Fruit fly (Drosophila melanogaster) whole organism, embryonic: ENCODE results near the gene CG32708.

Experiments used
- Atf6 ChIP-seq: fragments of 200-800 bp; sonication (Bioruptor generic); IDR thresholded peaks from 2 replicates; pipeline ENCODE4 v1.3.6; 2022; ENCODE audit warnings: missing biosample characterization, missing genetic modification characterization
- Bgb ChIP-seq: fragments of 200-800 bp; sonication (Bioruptor generic); IDR thresholded peaks from 2 replicates; pipeline ENCODE4 v1.3.6; 2022; ENCODE audit warnings: missing biosample characterization, missing genetic modification characterization; ENCODE audit not compliant: partially characterized antibody
- CG10366 ChIP-seq: fragments of 200-800 bp; sonication (Bioruptor generic); IDR thresholded peaks from 2 replicates; pipeline ENCODE4 v1.3.6; 2022; ENCODE audit warnings: missing biosample characterization, missing genetic modification characterization
- CG11504 ChIP-seq: fragments of 200-800 bp; sonication (Bioruptor generic); optimal IDR thresholded peaks from 3 replicates; lab custom pipeline; 2019; ENCODE audit warnings: missing biosample characterization, mild to moderate bottlenecking, missing genetic modification characterization, moderate library complexity
- CG12769 ChIP-seq: fragments of 200-800 bp; sonication (Bioruptor generic); optimal IDR thresholded peaks from 2 replicates; lab custom pipeline; 2019; ENCODE audit warnings: missing biosample characterization, mild to moderate bottlenecking, missing genetic modification characterization, moderate library complexity
- CG13123 ChIP-seq: fragments of 200-800 bp; sonication (Bioruptor generic); optimal IDR thresholded peaks from 2 replicates; lab custom pipeline; 2016; ENCODE audit warnings: missing biosample characterization, missing genetic modification characterization
- CG15269 ChIP-seq: fragments of 200-800 bp; sonication (Bioruptor generic); optimal IDR thresholded peaks from 2 replicates; lab custom pipeline; 2018; ENCODE audit warnings: missing biosample characterization, mild to moderate bottlenecking, missing genetic modification characterization, moderate library complexity
- CG16815 ChIP-seq: fragments of 200-800 bp; sonication (Bioruptor generic); optimal IDR thresholded peaks from 3 replicates; lab custom pipeline; 2017; ENCODE audit warnings: missing biosample characterization, mild to moderate bottlenecking, missing genetic modification characterization
- CG17361 ChIP-seq: fragments of 200-800 bp; sonication (Bioruptor generic); IDR thresholded peaks from 3 replicates; pipeline ENCODE4 v1.3.6; 2022; ENCODE audit warnings: missing biosample characterization, missing genetic modification characterization
- CG18764 ChIP-seq: fragments of 200-800 bp; sonication (Bioruptor generic); optimal IDR thresholded peaks from 3 replicates; lab custom pipeline; 2016; ENCODE audit warnings: missing biosample characterization, missing genetic modification characterization
- CG2120 ChIP-seq: fragments of 200-800 bp; sonication (Bioruptor generic); optimal IDR thresholded peaks from 3 replicates; lab custom pipeline; 2016; ENCODE audit warnings: missing biosample characterization, missing genetic modification characterization
- CG2202 ChIP-seq: fragments of 200-800 bp; sonication (Bioruptor generic); optimal IDR thresholded peaks from 2 replicates; lab custom pipeline; 2018; ENCODE audit warnings: missing biosample characterization, mild to moderate bottlenecking, missing genetic modification characterization
- CG2712 ChIP-seq: fragments of 200-800 bp; optimal IDR thresholded peaks from 3 replicates; lab custom pipeline; 2019; ENCODE audit warnings: missing biosample characterization, mild to moderate bottlenecking, missing genetic modification characterization, moderate library complexity
- CG34422 ChIP-seq: fragments of 200-800 bp; sonication (Bioruptor generic); IDR thresholded peaks from 3 replicates; pipeline ENCODE4 v1.3.6; 2022; ENCODE audit warnings: missing biosample characterization, missing genetic modification characterization
- CG3995 ChIP-seq: fragments of 200-800 bp; sonication (Bioruptor generic); optimal IDR thresholded peaks from 3 replicates; lab custom pipeline; 2016; ENCODE audit warnings: missing biosample characterization, missing genetic modification characterization
- CG43689 ChIP-seq: fragments of 200-800 bp; sonication (Bioruptor generic); IDR thresholded peaks from 2 replicates; pipeline ENCODE4 v1.3.6; 2022; ENCODE audit warnings: missing biosample characterization, missing genetic modification characterization
- CG4820 ChIP-seq: fragments of 200-800 bp; sonication (Bioruptor generic); optimal IDR thresholded peaks from 3 replicates; lab custom pipeline; 2016; ENCODE audit warnings: missing biosample characterization, missing genetic modification characterization
- CG7372 ChIP-seq: fragments of 200-800 bp; sonication (Bioruptor generic); IDR thresholded peaks from 2 replicates; pipeline ENCODE4 v1.3.6; 2022; ENCODE audit warnings: missing biosample characterization, missing genetic modification characterization
- CG7745 ChIP-seq: fragments of 200-800 bp; sonication (Bioruptor generic); optimal IDR thresholded peaks from 2 replicates; lab custom pipeline; 2018; ENCODE audit warnings: missing biosample characterization, mild to moderate bottlenecking, missing genetic modification characterization, moderate library complexity
- CG7928 ChIP-seq: fragments of 200-800 bp; sonication (Bioruptor generic); optimal IDR thresholded peaks from 2 replicates; lab custom pipeline; 2017; ENCODE audit warnings: missing biosample characterization, mild to moderate bottlenecking, missing genetic modification characterization
- CG8281 ChIP-seq: fragments of 200-800 bp; sonication (Bioruptor generic); optimal IDR thresholded peaks from 2 replicates; lab custom pipeline; 2018; ENCODE audit warnings: missing biosample characterization, mild to moderate bottlenecking, missing genetic modification characterization, moderate library complexity
- CG8944 ChIP-seq: fragments of 200-800 bp; sonication (Bioruptor generic); optimal IDR thresholded peaks from 3 replicates; lab custom pipeline; 2016; ENCODE audit warnings: missing biosample characterization, missing genetic modification characterization
- CG9215 ChIP-seq: fragments of 200-800 bp; sonication (Bioruptor generic); IDR thresholded peaks from 2 replicates; pipeline ENCODE4 v1.3.6; 2022; ENCODE audit warnings: missing biosample characterization, missing genetic modification characterization
- Fer3 ChIP-seq: fragments of 200-800 bp; sonication (Bioruptor generic); optimal IDR thresholded peaks from 2 replicates; lab custom pipeline; 2018; ENCODE audit warnings: missing biosample characterization, mild to moderate bottlenecking, missing genetic modification characterization, moderate library complexity
- Hr39 ChIP-seq: fragments of >200 bp; optimal IDR thresholded peaks from 2 replicates; lab custom pipeline; 2017
- Max ChIP-seq: fragments of 200-800 bp; sonication (Bioruptor generic); optimal IDR thresholded peaks from 2 replicates; lab custom pipeline; 2016; ENCODE audit warnings: missing biosample characterization, mild to moderate bottlenecking, missing genetic modification characterization
- NC2α ChIP-seq: fragments of 200-800 bp; sonication (Bioruptor generic); optimal IDR thresholded peaks from 2 replicates; lab custom pipeline; 2016; ENCODE audit warnings: missing biosample characterization, missing genetic modification characterization
- Sox100B ChIP-seq: fragments of 200-800 bp; sonication (Bioruptor generic); optimal IDR thresholded peaks from 3 replicates; lab custom pipeline; 2018; ENCODE audit warnings: missing biosample characterization, mild to moderate bottlenecking, missing genetic modification characterization
- Taf1 ChIP-seq: fragments of 200-800 bp; sonication (Bioruptor generic); IDR thresholded peaks from 2 replicates; pipeline ENCODE4 v1.3.6; 2022; ENCODE audit warnings: missing biosample characterization, missing genetic modification characterization
- Xrp1 ChIP-seq: fragments of 200-800 bp; sonication (Bioruptor generic); IDR thresholded peaks from 2 replicates; pipeline ENCODE4 v1.3.6; 2022; ENCODE audit warnings: missing biosample characterization, missing genetic modification characterization
- az2 ChIP-seq: fragments of 200-800 bp; sonication (Bioruptor generic); optimal IDR thresholded peaks from 3 replicates; lab custom pipeline; 2016; ENCODE audit warnings: missing biosample characterization, missing genetic modification characterization
- bab2 ChIP-seq: fragments of 200-800 bp; sonication (Bioruptor generic); optimal IDR thresholded peaks from 2 replicates; lab custom pipeline; 2016; ENCODE audit warnings: missing biosample characterization, missing genetic modification characterization
- cg ChIP-seq: fragments of 200-800 bp; sonication (Bioruptor generic); optimal IDR thresholded peaks from 3 replicates; lab custom pipeline; 2019; ENCODE audit warnings: missing biosample characterization, mild to moderate bottlenecking, missing genetic modification characterization, moderate library complexity
- esg ChIP-seq: fragments of 200-800 bp; sonication (Bioruptor generic); conservative IDR thresholded peaks from 2 replicates; pipeline ENCODE4 v1.3.6; 2022; ENCODE audit warnings: missing biosample characterization, missing genetic modification characterization
- fru ChIP-seq: fragments of >200 bp; optimal IDR thresholded peaks from 2 replicates; lab custom pipeline; 2017
- gce ChIP-seq: fragments of 200-800 bp; sonication (Bioruptor generic); IDR thresholded peaks from 3 replicates; pipeline ENCODE4 v1.3.6; 2022; ENCODE audit warnings: missing biosample characterization, missing genetic modification characterization
- hth ChIP-seq: fragments of >200 bp; optimal IDR thresholded peaks from 2 replicates; lab custom pipeline; 2017; ENCODE audit warnings: inconsistent platforms
- ken ChIP-seq: fragments of 200-800 bp; sonication (Bioruptor generic); IDR thresholded peaks from 3 replicates; pipeline ENCODE4 v1.3.6; 2022; ENCODE audit warnings: missing biosample characterization, missing genetic modification characterization
- lab ChIP-seq: fragments of 200-800 bp; sonication (Bioruptor generic); optimal IDR thresholded peaks from 3 replicates; lab custom pipeline; 2017; ENCODE audit warnings: missing biosample characterization, missing genetic modification characterization, mild to moderate bottlenecking, moderate library complexity, missing genetic modification reagents
- nmo ChIP-seq: fragments of 200-800 bp; sonication (Bioruptor generic); optimal IDR thresholded peaks from 2 replicates; lab custom pipeline; 2018; ENCODE audit warnings: missing biosample characterization, mild to moderate bottlenecking, missing genetic modification characterization, moderate library complexity
- nom ChIP-seq: fragments of 200-800 bp; sonication (Bioruptor generic); optimal IDR thresholded peaks from 2 replicates; lab custom pipeline; 2017; ENCODE audit warnings: missing biosample characterization, missing genetic modification characterization, mild to moderate bottlenecking, moderate library complexity, missing genetic modification reagents
- otp ChIP-seq: fragments of 200-800 bp; sonication (Bioruptor generic); IDR thresholded peaks from 3 replicates; pipeline ENCODE4, ENCODE4 v1.3.6; 2022; ENCODE audit warnings: missing biosample characterization, missing genetic modification characterization
- pros ChIP-seq: fragments of 200-800 bp; sonication (Bioruptor generic); optimal IDR thresholded peaks from 3 replicates; lab custom pipeline; 2019; ENCODE audit warnings: missing biosample characterization, mild to moderate bottlenecking, missing genetic modification characterization, moderate library complexity
- psq ChIP-seq: fragments of 200-800 bp; sonication (Bioruptor generic); optimal IDR thresholded peaks from 2 replicates; lab custom pipeline; 2017; ENCODE audit warnings: missing biosample characterization, missing genetic modification characterization
- toy ChIP-seq: fragments of 200-800 bp; sonication (Bioruptor generic); IDR thresholded peaks from 2 replicates; pipeline ENCODE4 v1.3.6; 2022; ENCODE audit warnings: missing biosample characterization, missing genetic modification characterization
- trem ChIP-seq: fragments of 200-800 bp; optimal IDR thresholded peaks from 3 replicates; lab custom pipeline; 2019; ENCODE audit warnings: missing biosample characterization, mild to moderate bottlenecking, missing genetic modification characterization, moderate library complexity
- unc-4 ChIP-seq: fragments of 200-800 bp; sonication (Bioruptor generic); IDR thresholded peaks from 2 replicates; pipeline ENCODE4 v1.3.6; 2022; ENCODE audit warnings: missing biosample characterization, missing genetic modification characterization; ENCODE audit not compliant: partially characterized antibody
- wdn ChIP-seq: fragments of 200-800 bp; sonication (Bioruptor generic); IDR thresholded peaks from 2 replicates; pipeline ENCODE4 v1.3.6; 2022; ENCODE audit warnings: missing biosample characterization, missing genetic modification characterization
- wor ChIP-seq: fragments of 200-800 bp; sonication (Bioruptor generic); IDR thresholded peaks from 2 replicates; pipeline ENCODE4 v1.3.6; 2022; ENCODE audit warnings: missing biosample characterization, missing genetic modification characterization
- zen2 ChIP-seq: fragments of 200-800 bp; sonication (Bioruptor generic); IDR thresholded peaks from 3 replicates; pipeline ENCODE4 v1.3.6; 2022; ENCODE audit warnings: missing biosample characterization, missing genetic modification characterization; ENCODE audit not compliant: partially characterized antibody
- zf30C ChIP-seq: fragments of 200-800 bp; sonication (Bioruptor generic); optimal IDR thresholded peaks from 3 replicates; lab custom pipeline; 2018; ENCODE audit warnings: missing biosample characterization, mild to moderate bottlenecking, missing genetic modification characterization

Gene CG32708

dm6 chrX:9127264-9128011 lies 41.7 kb downstream of the CG32708 start (continued):
- no peak for TF ChIP-seq CG7372
- TF ChIP-seq Hr39 (lab: Kevin White, UChicago), result no peak
- TF ChIP-seq gce (GFP tag; lab: Robert Waterston, UW), result no peak
- TF ChIP-seq CG8281, result no peak
- no peak for TF ChIP-seq hth (lab: Kevin White, UChicago)
- peak; percentile 16 for TF ChIP-seq CG8944
- no peak for TF ChIP-seq trem (tag; lab: Kevin White, UChicago)
- TF ChIP-seq zen2 (GFP tag; lab: Robert Waterston, UW), result no peak
- TF ChIP-seq toy (GFP tag; lab: Robert Waterston, UW), result no peak
- TF ChIP-seq CG10366 (GFP tag; lab: Robert Waterston, UW), result no peak
- TF ChIP-seq CG3995 (GFP tag; lab: Kevin White, UChicago), result no peak
- TF ChIP-seq Max (GFP tag; lab: Kevin White, UChicago), result no peak
- TF ChIP-seq CG43689, result no peak
- no peak for TF ChIP-seq Atf6 (GFP tag; lab: Robert Waterston, UW)
- TF ChIP-seq zf30C (GFP tag; lab: Kevin White, UChicago), result no peak
- no peak for TF ChIP-seq unc-4 (GFP tag; lab: Robert Waterston, UW)
- no peak for TF ChIP-seq CG13123
- TF ChIP-seq CG4820 (GFP tag; lab: Kevin White, UChicago), result no peak
- no peak for TF ChIP-seq fru
- no peak for TF ChIP-seq CG16815 (GFP tag; lab: Kevin White, UChicago)
- peak; percentile 47 for TF ChIP-seq lab (GFP tag; lab: Kevin White, UChicago)
- peak; percentile 2 for TF ChIP-seq az2 (GFP tag; lab: Kevin White, UChicago)
- TF ChIP-seq CG15269 (tag; lab: Kevin White, UChicago), result no peak
- TF ChIP-seq NC2α (GFP tag; lab: Kevin White, UChicago), result no peak
- no peak for TF ChIP-seq CG12769 (tag; lab: Kevin White, UChicago)
- peak; percentile 20 for TF ChIP-seq CG2712 (tag; lab: Kevin White, UChicago)
- TF ChIP-seq wor (GFP tag; lab: Robert Waterston, UW), result no peak
- no peak for TF ChIP-seq CG34422 (GFP tag; lab: Robert Waterston, UW)
- no peak for TF ChIP-seq CG7928 (GFP tag; lab: Kevin White, UChicago)
- TF ChIP-seq Xrp1 (GFP tag; lab: Robert Waterston, UW), result peak; percentile 52; the same call in 1 of the 2 replicates
- no peak for TF ChIP-seq CG7745 (tag; lab: Kevin White, UChicago)
- no peak for TF ChIP-seq Sox100B (GFP tag; lab: Kevin White, UChicago)
- TF ChIP-seq CG9215 (GFP tag; lab: Robert Waterston, UW), result no peak
- no peak for TF ChIP-seq nom
- peak; percentile 7; the same call in 1 of the 3 replicates for TF ChIP-seq ken (GFP tag; lab: Robert Waterston, UW)
- peak; percentile 31 for TF ChIP-seq CG11504 (tag; lab: Kevin White, UChicago)
- TF ChIP-seq CG17361 (GFP tag; lab: Robert Waterston, UW), result no peak
- TF ChIP-seq CG18764 (GFP tag; lab: Kevin White, UChicago), result no peak
- no peak for TF ChIP-seq psq (GFP tag; lab: Kevin White, UChicago)
- no peak for TF ChIP-seq nmo (GFP tag; lab: Kevin White, UChicago)
- TF ChIP-seq otp, result no peak
- TF ChIP-seq Fer3 (tag; lab: Kevin White, UChicago), result peak; percentile 20
- TF ChIP-seq CG2120, result peak; percentile 28
- TF ChIP-seq Taf1 (GFP tag; lab: Robert Waterston, UW), result no peak
- no peak for TF ChIP-seq cg (GFP tag; lab: Kevin White, UChicago)
- 0 out of 2 replicates have a peak, but pooled peaks have one; percentile 12 for TF ChIP-seq esg (GFP tag; lab: Robert Waterston, UW)
- peak; percentile 95 for TF ChIP-seq pros (GFP tag; lab: Kevin White, UChicago)
- no peak for TF ChIP-seq wdn
- TF ChIP-seq bab2 (GFP tag; lab: Kevin White, UChicago), result peak; percentile 7
- no peak for TF ChIP-seq CG2202 (tag; lab: Kevin White, UChicago)
- no peak for TF ChIP-seq Bgb
